Fruit fly (Drosophila melanogaster) whole organism, larva: ENCODE results near the gene CG14370.

Experiments used
- noc ChIP-seq: fragments of 200-800 bp; sonication (Bioruptor generic); optimal IDR thresholded peaks from 3 replicates; lab custom pipeline; 2019; ENCODE audit warnings: missing biosample characterization, mild to moderate bottlenecking, missing genetic modification characterization, moderate library complexity

The CG14370 gene

DNA sequence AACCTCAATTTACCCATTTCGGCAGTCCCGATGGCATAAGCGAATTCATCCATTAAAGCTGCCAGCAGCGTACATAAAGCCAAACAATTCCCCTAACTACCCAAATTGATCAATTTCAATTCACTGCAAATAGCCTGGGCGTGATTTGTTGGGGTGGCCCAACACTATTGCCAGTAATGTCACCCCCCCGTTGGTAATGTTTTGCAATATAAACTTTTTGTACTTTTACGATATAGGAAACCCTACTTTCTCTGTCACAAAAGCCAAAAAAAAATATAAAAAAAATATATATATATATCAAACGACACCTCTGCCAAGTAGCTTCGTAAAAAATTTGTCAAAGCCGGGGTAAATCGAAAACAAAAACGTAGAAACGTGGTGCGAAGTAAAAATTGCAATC, at the start of gene CG14370:
TSS of gene CG14370 (plus strand) at position 301 of the 400 bp plus-strand sequence.
- no peak for TF ChIP-seq noc (tag; lab: Kevin White, UChicago)

DNA sequence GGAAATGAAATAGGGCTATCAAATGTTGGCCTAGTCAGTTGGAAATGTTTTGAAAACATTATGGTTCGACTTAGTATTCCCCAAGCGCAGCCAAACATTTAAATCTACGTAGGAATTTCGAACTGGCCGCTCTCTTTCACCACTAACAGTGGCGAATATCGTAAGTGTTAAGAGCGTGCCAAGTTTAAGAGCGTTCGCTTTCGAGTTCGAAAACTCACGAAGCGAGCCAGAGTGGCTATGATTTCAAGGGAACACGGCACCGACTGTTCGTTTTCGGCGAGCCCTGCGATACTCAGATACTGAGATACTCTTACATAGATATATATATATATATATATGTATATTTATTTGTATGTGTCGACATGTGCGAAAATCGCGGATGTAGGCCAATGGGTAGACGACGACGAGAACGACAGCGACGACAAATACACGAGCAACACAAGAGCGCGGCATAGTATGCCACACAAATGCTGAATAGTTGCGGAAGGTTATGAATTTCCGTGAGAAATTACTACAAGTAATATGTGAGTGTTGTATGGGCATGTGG, 49.0 kb upstream of the CG14370 start:
- no peak for TF ChIP-seq noc (tag; lab: Kevin White, UChicago)

DNA sequence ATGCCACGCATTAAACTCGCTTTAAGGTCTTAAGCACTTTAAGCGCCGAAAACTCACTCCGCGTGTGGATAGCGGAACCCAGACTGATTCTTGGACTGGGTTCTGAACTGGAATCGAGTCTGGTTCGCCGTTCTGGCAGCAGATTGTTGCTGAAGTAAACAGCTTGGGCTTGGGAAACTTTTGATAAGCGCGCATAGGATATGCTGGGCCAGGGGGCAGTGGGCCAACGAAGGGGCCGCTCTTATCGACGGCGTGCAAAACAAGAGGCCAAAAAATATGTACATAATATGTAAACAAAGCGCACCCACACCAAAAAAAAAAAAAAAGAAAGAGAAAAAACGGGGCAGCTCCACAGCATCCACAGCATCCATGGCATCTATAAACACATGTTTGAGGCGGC, 42.5 kb upstream of the CG14370 start, which contains the start of gene CG31337:
TSS of gene CG31337 (minus strand) at position 101 of the 400 bp plus-strand sequence.
- TF ChIP-seq noc (tag; lab: Kevin White, UChicago): no peak

DNA sequence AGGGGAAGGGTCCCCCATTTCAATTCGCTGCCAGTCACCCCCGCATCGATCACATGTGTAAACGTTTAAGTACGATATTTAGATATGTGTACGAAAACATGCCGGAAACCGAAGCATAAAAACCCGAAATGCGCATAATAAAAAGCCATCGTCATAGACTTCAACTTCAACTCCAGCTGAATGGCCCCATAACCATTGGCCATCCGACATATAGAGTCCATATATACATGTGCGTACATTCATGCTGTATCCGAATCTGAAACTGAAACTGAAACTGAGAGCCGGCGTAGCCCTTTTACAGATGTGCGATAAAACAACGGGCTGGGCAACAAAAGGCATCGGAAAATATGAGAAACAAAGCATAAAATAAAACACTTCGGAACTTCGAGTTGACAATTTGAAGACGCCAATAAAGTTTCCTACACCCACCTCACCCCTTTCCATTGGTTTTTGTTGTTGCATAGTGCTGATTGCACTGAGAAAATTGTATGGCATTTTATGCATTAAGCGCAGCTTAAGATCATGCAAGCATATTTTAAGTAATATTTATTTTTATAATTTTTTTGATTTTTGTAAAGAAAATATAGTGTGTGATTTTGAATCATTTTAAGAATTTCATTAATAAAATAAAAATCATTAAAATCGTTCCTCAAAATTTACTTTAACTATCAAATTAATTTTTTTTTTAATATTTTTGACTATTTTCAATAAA, 39.9 kb upstream of the CG14370 start:
- TF ChIP-seq noc (tag; lab: Kevin White, UChicago): no peak

DNA sequence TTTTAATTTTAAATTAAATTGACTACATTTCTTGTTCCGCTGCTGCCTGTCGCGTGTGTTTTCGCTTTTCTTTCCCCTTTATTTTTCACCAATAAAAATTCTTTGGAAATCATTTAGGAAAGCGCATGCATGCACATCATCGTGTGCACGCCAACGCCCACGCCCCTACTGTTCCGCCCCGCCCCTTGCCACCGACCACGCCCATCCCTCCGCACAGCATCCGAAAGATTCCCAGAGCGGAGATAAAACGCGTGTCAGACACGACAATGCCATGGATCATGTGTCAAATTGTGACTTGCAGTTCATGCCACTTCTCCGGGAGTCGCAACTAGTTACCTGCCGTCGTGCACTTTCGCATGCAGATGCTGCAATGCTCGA, 39.4 kb upstream of the CG14370 start:
- no peak for TF ChIP-seq noc (tag; lab: Kevin White, UChicago)

DNA sequence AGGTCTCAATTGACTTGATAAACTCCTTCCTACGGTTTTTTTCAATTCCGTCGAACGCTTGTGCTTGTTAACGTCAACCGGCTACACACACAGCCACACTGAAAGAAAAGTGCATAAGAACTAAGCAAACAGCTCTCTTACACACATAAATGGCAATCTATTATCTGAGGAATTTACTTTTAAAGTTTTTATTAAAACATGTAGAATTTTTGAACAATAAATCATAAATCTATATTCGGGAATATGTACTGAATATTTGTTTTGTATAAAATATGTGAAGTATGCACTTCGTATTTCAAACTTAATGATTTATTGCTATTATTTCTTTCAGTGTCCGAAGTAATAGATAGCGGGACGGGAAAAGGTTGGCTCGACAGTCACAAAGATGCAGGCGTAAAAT, 38.3 kb upstream of the CG14370 start:
- TF ChIP-seq noc (tag; lab: Kevin White, UChicago): no peak

DNA sequence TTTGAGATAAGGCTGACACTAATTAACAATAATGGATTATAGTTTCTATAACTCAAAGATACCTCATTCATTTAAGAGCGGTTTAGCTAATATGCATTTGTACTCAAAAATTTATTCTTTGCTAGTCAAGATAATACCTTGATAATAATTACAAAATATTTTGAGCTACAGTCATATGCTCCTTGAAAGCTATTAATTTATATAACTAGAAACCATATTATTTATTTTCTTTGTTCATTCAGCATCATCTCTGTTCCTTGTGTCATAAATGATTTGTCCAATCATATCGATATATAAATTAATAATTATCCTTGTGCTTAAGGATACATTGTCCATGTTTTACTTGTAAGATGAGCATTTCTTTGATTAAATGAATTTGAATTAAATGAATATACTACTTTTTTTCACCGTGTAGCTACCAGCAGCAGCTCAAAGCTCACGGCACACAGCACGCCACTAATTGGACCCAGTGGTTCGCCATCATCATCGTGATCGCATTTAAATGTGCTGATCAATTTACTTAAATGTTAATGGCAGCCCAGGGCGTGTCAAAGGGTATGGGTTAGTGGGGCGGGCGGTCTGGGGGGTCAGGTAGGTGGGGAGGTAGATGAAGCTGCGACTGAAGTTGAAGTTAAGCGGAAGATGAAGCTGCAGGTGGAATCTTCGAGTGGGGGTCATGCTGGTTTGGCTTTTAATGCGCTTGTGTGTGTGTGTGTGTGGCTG, 34.5 kb upstream of the CG14370 start:
- TF ChIP-seq noc (tag; lab: Kevin White, UChicago): no peak

DNA sequence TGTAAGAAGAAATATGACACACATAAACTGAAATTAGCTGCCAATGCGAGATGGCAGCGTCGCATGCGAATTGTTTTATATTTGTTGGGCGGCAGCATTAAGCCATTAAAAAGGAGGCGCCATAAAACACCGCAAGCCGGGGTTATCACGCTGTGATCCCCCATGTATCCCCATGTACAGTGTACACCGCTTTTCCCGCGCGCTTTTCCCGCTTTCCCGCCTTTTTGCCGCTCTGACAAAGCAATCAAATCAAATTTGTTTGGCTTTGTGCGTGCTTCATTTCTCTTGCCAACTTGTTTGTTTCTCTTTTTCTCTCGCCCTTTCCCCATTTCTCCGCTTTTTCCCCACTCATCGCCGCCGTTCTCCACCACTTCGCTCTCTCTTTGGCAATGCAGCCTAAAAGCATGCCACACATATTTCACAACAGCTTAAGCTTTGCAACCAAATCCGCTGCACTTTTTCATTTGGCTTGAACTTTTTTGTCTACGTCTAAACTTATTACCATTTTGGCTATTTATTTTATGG, 33.9 kb upstream of the CG14370 start:
- TF ChIP-seq noc (tag; lab: Kevin White, UChicago): no peak

DNA sequence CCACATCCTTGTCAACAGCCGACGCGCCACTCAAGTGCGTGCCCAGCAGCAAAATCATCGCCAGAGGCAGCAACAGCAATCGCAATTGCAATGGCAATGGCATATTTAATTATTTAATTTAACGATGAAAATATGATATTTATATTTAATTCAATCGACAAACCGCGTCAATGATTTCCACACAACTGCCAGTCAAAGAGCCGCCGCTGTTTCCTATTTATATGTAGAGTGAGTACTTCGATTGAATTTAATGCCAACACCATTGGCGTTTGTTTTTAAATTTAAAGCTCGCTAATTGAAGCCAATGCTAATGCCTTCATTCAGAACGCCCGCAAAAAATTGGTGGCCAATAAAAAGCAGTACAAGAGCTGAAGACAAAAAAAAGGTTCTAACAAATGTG, 4.8 kb downstream of the CG14370 start, which contains the start of gene CG14369:
TSS of gene CG14369 (minus strand) at position 101 of the 400 bp plus-strand sequence.
- no peak for TF ChIP-seq noc (tag; lab: Kevin White, UChicago)

DNA sequence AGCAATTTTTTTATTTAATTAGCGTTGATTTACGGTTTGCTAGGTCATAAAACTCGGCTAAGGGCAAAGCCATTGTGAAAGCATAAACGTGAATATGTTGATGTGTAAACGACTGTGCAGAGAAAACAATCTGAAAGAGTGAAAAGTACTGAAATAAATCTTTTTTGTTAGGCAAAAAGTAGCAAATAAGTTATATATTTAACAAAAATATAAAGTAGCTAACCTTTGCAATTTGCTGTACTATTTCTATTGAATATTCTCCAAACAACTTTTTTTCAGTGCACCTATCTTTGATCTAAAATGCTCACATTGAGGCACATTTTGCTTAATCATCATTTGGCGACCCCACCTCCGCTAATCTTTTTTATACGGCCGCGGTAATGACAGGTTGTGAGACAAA, 8.6 kb downstream of the CG14370 start:
- TF ChIP-seq noc (tag; lab: Kevin White, UChicago): no peak

DNA sequence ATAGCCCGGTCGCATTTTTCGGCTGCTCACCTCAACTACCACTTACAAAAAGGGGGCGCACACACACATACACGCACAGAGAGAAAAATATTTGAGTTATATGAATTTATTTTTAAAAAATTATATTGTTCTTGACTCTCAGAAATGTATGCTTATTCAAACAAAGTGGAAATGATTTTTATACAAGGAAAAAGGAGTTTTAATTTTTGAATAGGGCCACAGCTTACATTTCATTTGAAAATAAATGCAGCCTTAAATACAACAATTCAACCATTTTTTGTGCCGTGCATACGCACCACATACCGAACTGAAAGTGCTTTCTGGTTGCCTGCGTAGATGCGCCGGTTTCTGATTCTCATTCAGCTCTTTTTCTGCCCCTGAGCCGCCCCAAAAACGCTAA, 12.7 kb downstream of the CG14370 start:
- no peak for TF ChIP-seq noc (tag; lab: Kevin White, UChicago)

DNA sequence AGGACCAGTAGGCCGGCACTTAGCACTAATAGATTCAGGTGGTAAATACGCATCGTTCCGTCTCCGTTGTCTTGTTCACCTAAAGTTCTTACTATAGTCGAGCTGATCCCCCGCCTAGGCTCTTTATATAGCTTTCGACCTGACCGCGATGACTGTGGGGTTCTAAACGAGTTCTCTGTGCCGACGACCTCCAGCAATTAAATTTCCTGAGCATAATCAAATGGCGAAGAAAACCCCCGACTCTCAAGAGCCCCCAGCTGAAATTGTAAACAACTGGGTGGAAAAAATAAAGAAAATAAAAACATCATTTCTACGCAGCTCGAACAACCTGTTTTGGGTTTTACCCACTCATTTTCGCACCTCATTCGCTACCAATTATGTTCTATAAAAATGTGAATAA, 21.3 kb downstream of the CG14370 start, which contains the start of gene CG9759:
TSS of gene CG9759 (minus strand) at position 101 of the 400 bp plus-strand sequence.
- TF ChIP-seq noc (tag; lab: Kevin White, UChicago): no peak

DNA sequence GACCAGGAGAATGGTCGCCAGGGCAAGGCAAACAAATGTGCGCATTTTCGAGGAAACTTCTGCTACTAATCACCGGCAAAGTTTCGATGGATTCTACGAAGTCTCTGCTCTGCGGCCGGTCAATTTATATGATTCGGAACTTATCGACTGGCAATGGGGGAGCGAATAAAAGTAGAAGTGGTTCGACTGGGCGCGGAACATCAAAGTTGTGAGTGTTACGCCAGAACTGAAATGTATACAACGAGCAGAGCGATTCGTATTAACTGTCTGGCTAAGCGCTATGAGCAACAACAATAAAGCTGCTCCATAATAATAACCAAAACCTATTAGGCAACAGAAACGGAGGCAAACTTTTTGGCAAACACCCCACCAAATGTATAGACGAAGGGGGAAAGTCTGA, 24.5 kb downstream of the CG14370 start, which contains the start of gene CG9757:
TSS of gene CG9757 (minus strand) at position 101 of the 400 bp plus-strand sequence.
- TF ChIP-seq noc (tag; lab: Kevin White, UChicago): no peak

DNA sequence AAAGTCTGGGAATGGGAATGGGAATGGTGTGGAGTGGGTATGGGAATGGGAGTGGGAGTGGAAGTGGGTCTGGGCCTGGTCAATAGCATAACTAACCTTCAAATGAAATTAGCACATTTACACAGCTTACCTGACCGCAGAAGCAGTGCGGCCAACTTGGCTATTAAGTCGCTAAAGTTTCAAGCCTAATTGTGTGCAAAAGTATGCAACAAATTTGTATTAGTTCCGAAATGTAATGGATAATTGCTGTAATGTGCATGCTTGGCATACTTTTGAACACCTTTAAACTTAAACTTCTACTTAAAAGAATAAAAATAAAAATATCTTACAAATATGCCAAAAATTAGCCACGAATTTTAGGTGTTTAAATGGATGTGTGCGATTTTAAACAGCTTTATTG, 27.2 kb downstream of the CG14370 start:
- no peak for TF ChIP-seq noc (tag; lab: Kevin White, UChicago)

DNA sequence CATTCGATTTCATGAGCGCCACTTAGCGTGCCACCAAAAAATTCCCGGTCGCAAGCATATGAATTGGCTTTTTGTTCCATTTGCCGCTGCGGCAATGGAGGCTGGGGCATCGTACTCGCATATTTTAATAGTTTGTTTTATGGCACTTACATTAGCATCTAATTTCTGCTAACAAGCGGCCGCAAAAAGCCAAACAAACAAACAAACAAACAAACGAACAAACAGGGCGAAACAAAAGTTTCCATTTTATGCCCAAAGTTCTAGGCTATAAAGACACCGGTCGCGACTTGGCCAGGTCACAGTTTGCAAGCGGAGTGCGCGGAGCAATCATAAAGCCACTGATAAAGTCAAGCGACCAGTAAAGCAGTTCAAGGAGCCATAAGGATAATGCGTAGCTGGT, 27.8 kb downstream of the CG14370 start, which contains the start of gene CG9269:
TSS of gene CG9269 (plus strand) at position 301 of the 400 bp plus-strand sequence.
- TF ChIP-seq noc (tag; lab: Kevin White, UChicago): no peak

DNA sequence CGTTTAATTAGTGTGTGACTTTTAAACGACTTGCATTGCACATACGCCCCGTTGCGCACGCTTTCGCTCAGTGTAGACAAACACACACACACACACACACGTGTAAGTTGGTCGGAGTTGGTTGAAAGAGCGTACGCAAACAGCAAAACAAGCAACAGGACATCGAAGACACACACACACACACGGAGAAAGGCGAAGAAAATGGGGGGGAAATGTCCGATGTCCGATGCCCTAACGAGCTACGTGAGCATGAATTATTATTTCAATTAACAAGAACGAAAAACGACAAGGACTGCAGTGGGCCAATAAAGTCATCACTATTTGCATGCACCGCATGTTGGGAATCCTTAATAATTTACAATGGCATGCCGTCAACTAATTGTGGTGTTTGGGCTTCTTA, 29.4 kb downstream of the CG14370 start:
- TF ChIP-seq noc (tag; lab: Kevin White, UChicago): no peak
